Fruit fly (Drosophila melanogaster) whole organism, embryonic: ENCODE results near the gene CG32189.
A peak's percentile ranks its signal among the peaks of the same experiment; 100 is the strongest.

ENCODE experiments used
- CG10267 ChIP-seq: fragments of 200-800 bp; sonication (Bioruptor generic); optimal IDR thresholded peaks from 2 replicates; lab custom pipeline; 2018; ENCODE audit warnings: missing biosample characterization, mild to moderate bottlenecking, missing genetic modification characterization, moderate library complexity
- CG10274 ChIP-seq: fragments of 200-800 bp; sonication (Bioruptor generic); optimal IDR thresholded peaks from 3 replicates; lab custom pipeline; 2017; ENCODE audit warnings: missing biosample characterization, mild to moderate bottlenecking, missing genetic modification characterization
- CG11085 ChIP-seq: fragments of 200-800 bp; sonication (Bioruptor generic); IDR thresholded peaks from 2 replicates; pipeline ENCODE4 v1.3.6; 2022; ENCODE audit warnings: missing biosample characterization, missing genetic modification characterization
- CG11695 ChIP-seq: fragments of 200-800 bp; sonication (Bioruptor generic); IDR thresholded peaks from 3 replicates; pipeline ENCODE4 v1.3.6; 2022; ENCODE audit warnings: missing biosample characterization, missing genetic modification characterization
- CG13287 ChIP-seq: fragments of 200-800 bp; sonication (Bioruptor generic); IDR thresholded peaks from 2 replicates; pipeline ENCODE4 v1.3.6; 2022; ENCODE audit warnings: missing biosample characterization, missing genetic modification characterization; ENCODE audit not compliant: partially characterized antibody
- CG13624 ChIP-seq: fragments of 200-800 bp; sonication (Bioruptor generic); optimal IDR thresholded peaks from 2 replicates; lab custom pipeline; 2016; ENCODE audit warnings: missing biosample characterization, missing genetic modification characterization
- CG13894 ChIP-seq: fragments of 200-800 bp; sonication (Bioruptor generic); optimal IDR thresholded peaks from 3 replicates; lab custom pipeline; 2018; ENCODE audit warnings: missing biosample characterization, mild to moderate bottlenecking, missing genetic modification characterization, moderate library complexity
- CG14050 ChIP-seq: fragments of 200-800 bp; sonication (Bioruptor generic); IDR thresholded peaks from 3 replicates; pipeline ENCODE4 v1.3.6; 2022; ENCODE audit warnings: missing biosample characterization, missing genetic modification characterization
- CG14860 ChIP-seq: fragments of 200-800 bp; sonication (Bioruptor generic); IDR thresholded peaks from 3 replicates; pipeline ENCODE4 v1.3.6; 2022; ENCODE audit warnings: missing biosample characterization, missing genetic modification characterization; ENCODE audit not compliant: partially characterized antibody
- CG16815 ChIP-seq: fragments of 200-800 bp; sonication (Bioruptor generic); optimal IDR thresholded peaks from 3 replicates; lab custom pipeline; 2017; ENCODE audit warnings: missing biosample characterization, mild to moderate bottlenecking, missing genetic modification characterization
- CG16863 ChIP-seq: fragments of 200-800 bp; sonication (Bioruptor generic); optimal IDR thresholded peaks from 3 replicates; lab custom pipeline; 2016; ENCODE audit warnings: missing biosample characterization, missing genetic modification characterization
- CG17912 ChIP-seq: fragments of 200-800 bp; sonication (Bioruptor generic); optimal IDR thresholded peaks from 2 replicates; lab custom pipeline; 2018; ENCODE audit warnings: missing biosample characterization, mild to moderate bottlenecking, missing genetic modification characterization
- CG2875 ChIP-seq: fragments of 200-800 bp; sonication (Bioruptor generic); optimal IDR thresholded peaks from 2 replicates; lab custom pipeline; 2017; ENCODE audit warnings: missing biosample characterization, mild to moderate bottlenecking, missing genetic modification characterization, missing genetic modification reagents
- CG2889 ChIP-seq: fragments of 200-800 bp; sonication (Bioruptor generic); IDR thresholded peaks from 3 replicates; pipeline ENCODE4 v1.3.6; 2022; ENCODE audit warnings: missing biosample characterization, missing genetic modification characterization
- CG4282 ChIP-seq: fragments of 200-800 bp; sonication (Bioruptor generic); optimal IDR thresholded peaks from 2 replicates; lab custom pipeline; 2016; ENCODE audit warnings: missing biosample characterization, missing genetic modification characterization
- CG4328 ChIP-seq: fragments of 200-800 bp; sonication (Bioruptor generic); optimal IDR thresholded peaks from 3 replicates; lab custom pipeline; 2017; ENCODE audit warnings: missing biosample characterization, missing genetic modification reagents, missing genetic modification characterization
- CG4617 ChIP-seq: fragments of 200-800 bp; sonication (Bioruptor generic); optimal IDR thresholded peaks from 3 replicates; lab custom pipeline; 2016; ENCODE audit warnings: missing biosample characterization, missing genetic modification characterization, borderline replicate concordance
- CG6272 ChIP-seq: fragments of 200-800 bp; sonication (Bioruptor generic); IDR thresholded peaks from 2 replicates; pipeline ENCODE4 v1.3.6; 2022; ENCODE audit warnings: missing biosample characterization, missing genetic modification characterization
- CG7372 ChIP-seq: fragments of 200-800 bp; sonication (Bioruptor generic); IDR thresholded peaks from 2 replicates; pipeline ENCODE4 v1.3.6; 2022; ENCODE audit warnings: missing biosample characterization, missing genetic modification characterization
- CG7745 ChIP-seq: fragments of 200-800 bp; sonication (Bioruptor generic); optimal IDR thresholded peaks from 2 replicates; lab custom pipeline; 2018; ENCODE audit warnings: missing biosample characterization, mild to moderate bottlenecking, missing genetic modification characterization, moderate library complexity
- CG8765 ChIP-seq: fragments of 200-800 bp; sonication (Bioruptor generic); IDR thresholded peaks from 2 replicates; pipeline ENCODE4 v1.3.6; 2022; ENCODE audit warnings: missing biosample characterization, missing genetic modification characterization
- CG9437 ChIP-seq: fragments of 200-800 bp; sonication (Bioruptor generic); optimal IDR thresholded peaks from 2 replicates; lab custom pipeline; 2018; ENCODE audit warnings: missing biosample characterization, mild to moderate bottlenecking, missing genetic modification characterization
- D ChIP-seq, 2 experiments: fragments of 200-800 bp in 1 of 2; fragments of >200 bp in 1 of 2; sonication (Bioruptor generic) in 1 of 2; optimal IDR thresholded peaks; 2 replicates in 1 of 2; 3 replicates in 1 of 2; lab custom pipeline; 2017; ENCODE audit warnings: mild to moderate bottlenecking in 1 of 2, missing biosample characterization in 1 of 2, missing genetic modification characterization in 1 of 2, missing genetic modification reagents in 1 of 2
- D19A ChIP-seq: fragments of 200-800 bp; optimal IDR thresholded peaks from 3 replicates; lab custom pipeline; 2019; ENCODE audit warnings: missing biosample characterization, mild to moderate bottlenecking, missing genetic modification characterization, moderate library complexity
- Gug ChIP-seq: fragments of 200-800 bp; sonication (Bioruptor generic); IDR thresholded peaks from 4 replicates; pipeline ENCODE4 v1.3.6; 2022; ENCODE audit warnings: missing biosample characterization, missing genetic modification characterization
- MESR4 ChIP-seq: fragments of 200-800 bp; sonication (Bioruptor generic); optimal IDR thresholded peaks from 2 replicates; lab custom pipeline; 2018; ENCODE audit warnings: missing biosample characterization, mild to moderate bottlenecking, missing genetic modification characterization, moderate library complexity
- Max ChIP-seq: fragments of 200-800 bp; sonication (Bioruptor generic); optimal IDR thresholded peaks from 2 replicates; lab custom pipeline; 2016; ENCODE audit warnings: missing biosample characterization, mild to moderate bottlenecking, missing genetic modification characterization
- NFAT ChIP-seq: fragments of 200-800 bp; sonication (Bioruptor generic); IDR thresholded peaks from 2 replicates; pipeline ENCODE4 v1.3.6; 2022; ENCODE audit warnings: missing biosample characterization, missing genetic modification characterization
- Neu2 ChIP-seq: fragments of 200-800 bp; sonication (Bioruptor generic); optimal IDR thresholded peaks from 3 replicates; lab custom pipeline; 2016; ENCODE audit warnings: missing biosample characterization, missing genetic modification characterization, borderline replicate concordance
- Six4 ChIP-seq: fragments of 200-800 bp; sonication (Bioruptor generic); optimal IDR thresholded peaks from 2 replicates; lab custom pipeline; 2016; ENCODE audit warnings: missing biosample characterization, missing genetic modification characterization
- Ssrp ChIP-seq: fragments of 200-800 bp; sonication (Bioruptor generic); optimal IDR thresholded peaks from 2 replicates; lab custom pipeline; 2018; ENCODE audit warnings: missing biosample characterization, mild to moderate bottlenecking, missing genetic modification characterization, moderate library complexity
- TFAM ChIP-seq: fragments of 200-800 bp; sonication (Bioruptor generic); optimal IDR thresholded peaks from 2 replicates; lab custom pipeline; 2017; ENCODE audit warnings: missing biosample characterization, missing genetic modification characterization, inconsistent platforms
- dmrt11E ChIP-seq: fragments of 200-800 bp; sonication (Bioruptor generic); optimal IDR thresholded peaks from 3 replicates; lab custom pipeline; 2018; ENCODE audit warnings: missing biosample characterization, mild to moderate bottlenecking, missing genetic modification characterization, moderate library complexity
- fd102C ChIP-seq: fragments of 200-800 bp; sonication (Bioruptor generic); optimal IDR thresholded peaks from 2 replicates; lab custom pipeline; 2018; ENCODE audit warnings: missing biosample characterization, mild to moderate bottlenecking, missing genetic modification characterization, moderate library complexity
- gfzf ChIP-seq: fragments of 200-800 bp; sonication (Bioruptor generic); optimal IDR thresholded peaks from 2 replicates; lab custom pipeline; 2016; ENCODE audit warnings: missing biosample characterization, mild to moderate bottlenecking, missing genetic modification characterization, moderate library complexity
- grau ChIP-seq: fragments of 200-800 bp; optimal IDR thresholded peaks from 3 replicates; lab custom pipeline; 2019; ENCODE audit warnings: missing biosample characterization, mild to moderate bottlenecking, missing genetic modification characterization, moderate library complexity
- grn ChIP-seq: fragments of 200-800 bp; sonication (Bioruptor generic); optimal IDR thresholded peaks from 3 replicates; lab custom pipeline; 2017; ENCODE audit warnings: missing biosample characterization, missing genetic modification characterization
- knrl ChIP-seq: fragments of 200-800 bp; sonication (Bioruptor generic); IDR thresholded peaks from 3 replicates; pipeline ENCODE4 v1.3.6; 2022; ENCODE audit warnings: missing biosample characterization, missing genetic modification characterization; ENCODE audit not compliant: partially characterized antibody
- lbe ChIP-seq: fragments of 200-800 bp; sonication (Bioruptor generic); optimal IDR thresholded peaks from 2 replicates; lab custom pipeline; 2016; ENCODE audit warnings: missing biosample characterization, mild to moderate bottlenecking, missing genetic modification characterization
- lola ChIP-seq, 3 experiments: fragments of >200 bp in 2 of 3; fragments of 200-800 bp in 1 of 3; sonication (Bioruptor generic) in 1 of 3; optimal IDR thresholded peaks; 2 replicates each; lab custom pipeline; 2017 to 2019; ENCODE audit warnings: missing biosample characterization in 3 of 3, missing genetic modification characterization in 3 of 3, mild to moderate bottlenecking in 1 of 3, moderate library complexity in 1 of 3
- nerfin-2 ChIP-seq: fragments of 200-800 bp; sonication (Bioruptor generic); IDR thresholded peaks from 2 replicates; pipeline ENCODE4 v1.3.6; 2022; ENCODE audit warnings: missing biosample characterization, missing genetic modification characterization; ENCODE audit not compliant: partially characterized antibody
- pho ChIP-seq: fragments of 200-800 bp; sonication (Bioruptor generic); optimal IDR thresholded peaks from 2 replicates; lab custom pipeline; 2016; ENCODE audit warnings: missing biosample characterization, missing genetic modification characterization
- pum ChIP-seq: fragments of 200-800 bp; sonication (Bioruptor generic); optimal IDR thresholded peaks from 2 replicates; lab custom pipeline; 2016; ENCODE audit warnings: missing biosample characterization, missing genetic modification characterization
- sima ChIP-seq: fragments of 200-800 bp; sonication (Bioruptor generic); optimal IDR thresholded peaks from 2 replicates; lab custom pipeline; 2016; ENCODE audit warnings: missing biosample characterization, missing genetic modification characterization
- sisA ChIP-seq: fragments of 200-800 bp; sonication (Bioruptor generic); IDR thresholded peaks from 2 replicates; pipeline ENCODE4 v1.3.6; 2022; ENCODE audit warnings: missing biosample characterization, missing genetic modification characterization
- stwl ChIP-seq: fragments of 200-800 bp; sonication (Bioruptor generic); optimal IDR thresholded peaks from 3 replicates; lab custom pipeline; 2018; ENCODE audit warnings: missing biosample characterization, mild to moderate bottlenecking, missing genetic modification characterization, moderate library complexity
- tap ChIP-seq: fragments of 200-800 bp; optimal IDR thresholded peaks from 3 replicates; lab custom pipeline; 2019; ENCODE audit warnings: missing biosample characterization, mild to moderate bottlenecking, missing genetic modification characterization, moderate library complexity
- tup ChIP-seq: fragments of 200-800 bp; sonication (Bioruptor generic); optimal IDR thresholded peaks from 2 replicates; lab custom pipeline; 2016; ENCODE audit warnings: missing biosample characterization, mild to moderate bottlenecking, missing genetic modification characterization, moderate library complexity
- zen2 ChIP-seq: fragments of 200-800 bp; sonication (Bioruptor generic); IDR thresholded peaks from 3 replicates; pipeline ENCODE4 v1.3.6; 2022; ENCODE audit warnings: missing biosample characterization, missing genetic modification characterization; ENCODE audit not compliant: partially characterized antibody

The CG32189 gene

dm6 chr3L:17802107-17802506 is 32.9 kb downstream of the CG32189 start, which contains the start of gene NUCB1 (continued):
- TF ChIP-seq dmrt11E (tag; lab: Kevin White, UChicago): peak; percentile 12
- TF ChIP-seq CG16815 (GFP tag; lab: Kevin White, UChicago): no peak
- TF ChIP-seq tup (GFP tag; lab: Kevin White, UChicago): peak; percentile 27
- TF ChIP-seq Neu2: no peak
- TF ChIP-seq CG6272 (GFP tag; lab: Robert Waterston, UW): no peak
- TF ChIP-seq CG13894: no peak
- TF ChIP-seq CG7745 (tag; lab: Kevin White, UChicago): no peak
- TF ChIP-seq CG2875 (GFP tag; lab: Kevin White, UChicago): peak; percentile 17
- peak; percentile 53 for TF ChIP-seq Max
- peak; percentile 56; the same call in 1 of the 2 replicates for TF ChIP-seq CG13287 (GFP tag; lab: Robert Waterston, UW)
- TF ChIP-seq CG14860 (GFP tag; lab: Robert Waterston, UW): no peak
- TF ChIP-seq CG7372: no peak
- no peak for TF ChIP-seq grn
- TF ChIP-seq nerfin-2: no peak
- TF ChIP-seq CG10274 (GFP tag; lab: Kevin White, UChicago): no peak
- peak; percentile 95 for TF ChIP-seq CG10267 (tag; lab: Kevin White, UChicago)
- peak; percentile 44 for TF ChIP-seq CG13624 (GFP tag; lab: Kevin White, UChicago)
- TF ChIP-seq CG17912: peak; percentile 63
- peak; percentile 5 for TF ChIP-seq pum
- peak; percentile 11 for TF ChIP-seq CG16863
- TF ChIP-seq zen2 (GFP tag; lab: Robert Waterston, UW): no peak
- no peak for TF ChIP-seq tap
- TF ChIP-seq CG2889 (GFP tag; lab: Robert Waterston, UW): no peak
- TF ChIP-seq D19A: no peak
- TF ChIP-seq D (optimal IDR thresholded peaks at IDR 0.05; lab: Kevin White, UChicago): peak; percentile 11
- no peak for TF ChIP-seq D (GFP tag; optimal IDR thresholded peaks at IDR 0.05; lab: Kevin White, UChicago)
- peak in 1 of 3 experiments; percentile 16 for TF ChIP-seq lola (GFP tag; optimal IDR thresholded peaks at IDR 0.05; lab: Kevin White, UChicago)
- no peak for TF ChIP-seq lbe (GFP tag; lab: Kevin White, UChicago)
- no peak for TF ChIP-seq NFAT (GFP tag; lab: Robert Waterston, UW)
- TF ChIP-seq CG14050 (GFP tag; lab: Robert Waterston, UW): no peak
- no peak for TF ChIP-seq CG9437
- TF ChIP-seq fd102C (GFP tag; lab: Kevin White, UChicago): no peak
- no peak for TF ChIP-seq Gug (GFP tag; lab: Robert Waterston, UW)
- TF ChIP-seq stwl (tag; lab: Kevin White, UChicago): peak; percentile 97
- TF ChIP-seq MESR4 (GFP tag; lab: Kevin White, UChicago): peak; percentile 93
- TF ChIP-seq Six4: no peak
- TF ChIP-seq grau: no peak
- TF ChIP-seq CG11085 (GFP tag; lab: Robert Waterston, UW): no peak
- no peak for TF ChIP-seq Ssrp (tag; lab: Kevin White, UChicago)
- no peak for TF ChIP-seq sisA (GFP tag; lab: Robert Waterston, UW)
- no peak for TF ChIP-seq sima (GFP tag; lab: Kevin White, UChicago)
- peak; percentile 97 for TF ChIP-seq gfzf (GFP tag; lab: Kevin White, UChicago)
- TF ChIP-seq CG4328 (GFP tag; lab: Kevin White, UChicago): no peak
- no peak for TF ChIP-seq CG4282 (GFP tag; lab: Kevin White, UChicago)
- no peak for TF ChIP-seq TFAM
- TF ChIP-seq CG11695: no peak
- peak; percentile 63 for TF ChIP-seq pho (GFP tag; lab: Kevin White, UChicago)
- TF ChIP-seq knrl (GFP tag; lab: Robert Waterston, UW): peak; percentile 26; the same call in 1 of the 3 replicates
- no peak; the same call in 1 of the 2 replicates for TF ChIP-seq CG8765
- TF ChIP-seq CG4617 (GFP tag; lab: Kevin White, UChicago): peak; percentile 94
